Fruit fly (Drosophila melanogaster) whole organism: ENCODE results near the gene CG3119.

Source experiments
- CG8478 ChIP-seq: fragments of >200 bp; optimal IDR thresholded peaks from 2 replicates; lab custom pipeline; 2018; ENCODE audit warnings: inconsistent platforms
- Dll ChIP-seq: fragments of >200 bp; optimal IDR thresholded peaks from 2 replicates; lab custom pipeline; 2017
- EcR ChIP-seq, 2 experiments: fragments of >200 bp; optimal IDR thresholded peaks; 2 replicates each; lab custom pipeline; 2017; ENCODE audit warnings: missing biosample characterization in 2 of 2, missing genetic modification characterization in 2 of 2, missing genetic modification reagents in 2 of 2
- pan ChIP-seq: fragments of >200 bp; optimal IDR thresholded peaks from 2 replicates; lab custom pipeline; 2017
- psq ChIP-seq: fragments of >200 bp; optimal IDR thresholded peaks from 2 replicates; lab custom pipeline; 2017
- usp ChIP-seq: fragments of >200 bp; optimal IDR thresholded peaks from 2 replicates; lab custom pipeline; 2017; ENCODE audit warnings: missing biosample characterization, missing genetic modification characterization, mixed read lengths

CG3119 gene

dm6 chr2L:2874542-2875194 lies 37.0 kb upstream of the CG3119 start, which contains the start of gene CG8814:
CG8814 (plus strand) TSS chr2L:2874890.
- no peak for TF ChIP-seq psq
- no peak for TF ChIP-seq CG8478 (lab: Kevin White, UChicago)
- TF ChIP-seq pan (lab: Kevin White, UChicago) = no peak
- TF ChIP-seq Dll (lab: Kevin White, UChicago) = no peak
- no peak for TF ChIP-seq EcR (GFP tag; optimal IDR thresholded peaks at IDR 0.05; lab: Kevin White, UChicago)
- TF ChIP-seq usp = no peak

- TF ChIP-seq psq (no peak), pan (lab: Kevin White, UChicago) (no peak), CG8478 (lab: Kevin White, UChicago) (no peak), Dll (lab: Kevin White, UChicago) (no peak), EcR (GFP tag; optimal IDR thresholded peaks at IDR 0.05; lab: Kevin White, UChicago) (no peak)
Measured at dm6 chr2L:2874185-2874541, 36.5 kb upstream of the CG3119 start, which contains the start of gene Ifrd1. Ifrd1 (minus strand) TSS chr2L:2874489.

dm6 chr2L:2873729-2874127 lies 36.1 kb upstream of the CG3119 start:
- TF ChIP-seq pan (lab: Kevin White, UChicago) (no peak), psq (no peak), usp (no peak), EcR (GFP tag; optimal IDR thresholded peaks at IDR 0.05; lab: Kevin White, UChicago) (no peak), Dll (lab: Kevin White, UChicago) (no peak), CG8478 (lab: Kevin White, UChicago) (no peak)

dm6 chr2L:2872968-2873728 lies 35.5 kb upstream of the CG3119 start:
- TF ChIP-seq usp (no peak), pan (lab: Kevin White, UChicago) (no peak), CG8478 (lab: Kevin White, UChicago) (no peak), Dll (lab: Kevin White, UChicago) (no peak), EcR (GFP tag; optimal IDR thresholded peaks at IDR 0.05; lab: Kevin White, UChicago) (no peak), psq (no peak)

- TF ChIP-seq Dll (lab: Kevin White, UChicago) (no peak), EcR (GFP tag; optimal IDR thresholded peaks at IDR 0.05; lab: Kevin White, UChicago) (no peak), psq (no peak), pan (lab: Kevin White, UChicago) (no peak), usp (no peak), CG8478 (lab: Kevin White, UChicago) (no peak)
Measured at dm6 chr2L:2872309-2872932, 34.8 kb upstream of the CG3119 start.

- TF ChIP-seq EcR (GFP tag; optimal IDR thresholded peaks at IDR 0.05; lab: Kevin White, UChicago) = no peak
Measured at dm6 chr2L:2869008-2869702, 31.5 kb upstream of the CG3119 start, which contains the start of gene CG8813. CG8813 (plus strand) TSS chr2L:2869652.

- TF ChIP-seq Dll (lab: Kevin White, UChicago) = no peak
- no peak for TF ChIP-seq pan (lab: Kevin White, UChicago)
- TF ChIP-seq CG8478 (lab: Kevin White, UChicago) = no peak
- no peak for TF ChIP-seq psq
- TF ChIP-seq usp = no peak
- no peak for TF ChIP-seq EcR (GFP tag; optimal IDR thresholded peaks at IDR 0.05; lab: Kevin White, UChicago)
Measured at dm6 chr2L:2865560-2866309, 28.1 kb upstream of the CG3119 start.

- no peak for TF ChIP-seq EcR (GFP tag; optimal IDR thresholded peaks at IDR 0.05; lab: Kevin White, UChicago)
Measured at dm6 chr2L:2864601-2865000, 27.0 kb upstream of the CG3119 start.

dm6 chr2L:2862621-2862962 lies 25.0 kb upstream of the CG3119 start:
- TF ChIP-seq psq = no peak

dm6 chr2L:2861885-2862620 lies 24.4 kb upstream of the CG3119 start:
- TF ChIP-seq psq = no peak
- TF ChIP-seq pan (lab: Kevin White, UChicago) = no peak
- no peak for TF ChIP-seq EcR (GFP tag; optimal IDR thresholded peaks at IDR 0.05; lab: Kevin White, UChicago)
- TF ChIP-seq CG8478 (lab: Kevin White, UChicago) = no peak
- TF ChIP-seq usp = no peak
- TF ChIP-seq Dll (lab: Kevin White, UChicago) = no peak
